Worm (Caenorhabditis elegans) whole organism, L1 larva: ENCODE data around the gene F39G3.2.
"Not testable (repeated sequence)": the region's sequence is repeated elsewhere in the genome, so short reads cannot be mapped to it uniquely, and the experiment has no call there.

Experiments
- C16A3.4 ChIP-seq: fragments of 150-350 bp; optimal IDR thresholded peaks from 2 replicates; lab custom pipeline; 2014; ENCODE audit warnings: missing biosample characterization, missing genetic modification characterization
- C34B4.2 ChIP-seq: sonication (generic microtip); optimal IDR thresholded peaks from 2 replicates; lab custom pipeline; 2017; ENCODE audit warnings: mild to moderate bottlenecking, missing genetic modification characterization, missing compliant biosample characterization
- F16B12.6 ChIP-seq: fragments of 150-350 bp; optimal IDR thresholded peaks from 2 replicates; lab custom pipeline; 2014; ENCODE audit warnings: missing biosample characterization, missing genetic modification characterization
- Y116A8C.19 ChIP-seq: sonication (generic microtip); optimal IDR thresholded peaks from 2 replicates; lab custom pipeline; 2016; ENCODE audit warnings: missing compliant biosample characterization, missing genetic modification characterization, borderline replicate concordance
- aha-1 ChIP-seq: fragments of 150-350 bp; optimal IDR thresholded peaks from 2 replicates; lab custom pipeline; 2014; ENCODE audit warnings: missing biosample characterization, missing genetic modification characterization
- alr-1 ChIP-seq: fragments of 200-800 bp; sonication (Bioruptor generic); optimal IDR thresholded peaks from 2 replicates; lab custom pipeline; 2018; ENCODE audit warnings: borderline replicate concordance, mild to moderate bottlenecking, missing genetic modification characterization, missing compliant biosample characterization
- aly-2 ChIP-seq: fragments of 150-350 bp; optimal IDR thresholded peaks from 2 replicates; lab custom pipeline; 2014; ENCODE audit warnings: missing biosample characterization, missing genetic modification characterization
- ceh-82 ChIP-seq, 3 experiments: fragments of 150-350 bp in 1 of 3; sonication (generic microtip) in 2 of 3; optimal IDR thresholded peaks; 2 replicates each; lab custom pipeline; 2014 to 2017; ENCODE audit warnings: missing biosample characterization in 3 of 3, missing genetic modification characterization in 3 of 3
- ceh-88 ChIP-seq: fragments of 200-800 bp; sonication (Bioruptor generic); IDR thresholded peaks from 2 replicates; pipeline ENCODE4 v1.3.6; 2022; ENCODE audit warnings: missing genetic modification characterization, missing compliant biosample characterization
- efl-1 ChIP-seq, 4 experiments: fragments of 150-350 bp; optimal IDR thresholded peaks in 3 of 4; peaks in 1 of 4; 1 replicate in 1 of 4; 2 replicates in 3 of 4; lab custom pipeline; 2014; ENCODE audit warnings: missing biosample characterization in 2 of 4, missing genetic modification characterization in 2 of 4, missing genetic modification reagents in 2 of 4
- efl-3 ChIP-seq: fragments of 200-800 bp; sonication (Bioruptor generic); optimal IDR thresholded peaks from 2 replicates; lab custom pipeline; 2018; ENCODE audit warnings: mild to moderate bottlenecking, missing genetic modification characterization, missing compliant biosample characterization
- egl-13 ChIP-seq: sonication (generic microtip); optimal IDR thresholded peaks from 2 replicates; lab custom pipeline; 2016; ENCODE audit warnings: missing genotype, missing genetic modification reagents, missing genetic modification characterization, missing compliant biosample characterization
- elt-2 ChIP-seq: sonication (generic microtip); optimal IDR thresholded peaks from 2 replicates; lab custom pipeline; 2016; ENCODE audit warnings: missing genetic modification characterization, mild to moderate bottlenecking, inconsistent platforms, missing compliant biosample characterization, missing genetic modification reagents
- elt-3 ChIP-seq, 6 experiments: fragments of 150-350 bp in 1 of 6; sonication (generic microtip); optimal IDR thresholded peaks; 2 replicates each; lab custom pipeline; 2017 to 2018; ENCODE audit warnings: missing biosample characterization in 6 of 6, missing genetic modification characterization in 6 of 6, inconsistent platforms in 1 of 6
- fos-1 ChIP-seq: fragments of 150-350 bp; optimal IDR thresholded peaks from 2 replicates; lab custom pipeline; 2014; ENCODE audit warnings: missing biosample characterization, missing genetic modification characterization
- hlh-17 ChIP-seq: fragments of 200-800 bp; sonication (Bioruptor generic); optimal IDR thresholded peaks from 2 replicates; lab custom pipeline; 2018; ENCODE audit warnings: missing genetic modification characterization, mild to moderate bottlenecking, missing compliant biosample characterization, moderate library complexity, borderline replicate concordance
- hlh-4 ChIP-seq: sonication (generic microtip); optimal IDR thresholded peaks from 2 replicates; lab custom pipeline; 2016; ENCODE audit warnings: mild to moderate bottlenecking, missing genetic modification characterization, missing compliant biosample characterization
- hpl-2 ChIP-seq: fragments of 150-350 bp; optimal IDR thresholded peaks from 2 replicates; lab custom pipeline; 2014; ENCODE audit warnings: missing biosample characterization, missing genetic modification reagents, missing genetic modification characterization
- irx-1 ChIP-seq: sonication (generic microtip); optimal IDR thresholded peaks from 2 replicates; lab custom pipeline; 2016; ENCODE audit warnings: missing genetic modification characterization, missing compliant biosample characterization
- isw-1 ChIP-seq: fragments of 200-800 bp; sonication (Bioruptor generic); IDR thresholded peaks from 2 replicates; pipeline ENCODE4 v1.3.6; 2022; ENCODE audit warnings: missing genetic modification characterization, missing compliant biosample characterization
- lin-14 ChIP-seq: fragments of 200-800 bp; sonication (Bioruptor generic); optimal IDR thresholded peaks from 2 replicates; lab custom pipeline; 2018; ENCODE audit warnings: mild to moderate bottlenecking, missing genetic modification characterization, moderate library complexity, missing compliant biosample characterization
- mab-9 ChIP-seq: fragments of 200-800 bp; sonication (Bioruptor generic); IDR thresholded peaks from 2 replicates; pipeline ENCODE4 v1.3.6; 2022; ENCODE audit warnings: missing genetic modification reagents, missing genetic modification characterization, missing compliant biosample characterization
- mdl-1 ChIP-seq, 2 experiments: fragments of 150-350 bp; optimal IDR thresholded peaks; 2 replicates each; lab custom pipeline; 2014 to 2017; ENCODE audit warnings: missing biosample characterization in 2 of 2, missing genetic modification characterization in 2 of 2, inconsistent platforms in 1 of 2
- nhr-28 ChIP-seq: fragments of 150-350 bp; optimal IDR thresholded peaks from 2 replicates; lab custom pipeline; 2014; ENCODE audit warnings: missing biosample characterization, missing genetic modification characterization
- nhr-47 ChIP-seq: sonication (generic microtip); optimal IDR thresholded peaks from 2 replicates; lab custom pipeline; 2016; ENCODE audit warnings: mild to moderate bottlenecking, missing genetic modification characterization, moderate library complexity, missing compliant biosample characterization
- nhr-71 ChIP-seq: sonication (generic microtip); optimal IDR thresholded peaks from 2 replicates; lab custom pipeline; 2016; ENCODE audit warnings: mild to moderate bottlenecking, missing genetic modification characterization, moderate library complexity, missing compliant biosample characterization
- pag-3 ChIP-seq: sonication (generic microtip); optimal IDR thresholded peaks from 2 replicates; lab custom pipeline; 2017; ENCODE audit warnings: missing genetic modification characterization, mild to moderate bottlenecking, missing compliant biosample characterization, antibody characterized with exemption, borderline replicate concordance; ENCODE audit not compliant: insufficient read depth
- pax-3 ChIP-seq: fragments of 200-800 bp; sonication (Bioruptor generic); optimal IDR thresholded peaks from 2 replicates; lab custom pipeline; 2018; ENCODE audit warnings: mild to moderate bottlenecking, missing genetic modification characterization, moderate library complexity, missing compliant biosample characterization
- sptf-1 ChIP-seq: fragments of 150-350 bp; optimal IDR thresholded peaks from 2 replicates; lab custom pipeline; 2014; ENCODE audit warnings: missing biosample characterization, missing genetic modification characterization
- tbx-2 ChIP-seq: sonication (generic microtip); optimal IDR thresholded peaks from 2 replicates; lab custom pipeline; 2016; ENCODE audit warnings: missing genetic modification characterization, missing compliant biosample characterization
- unc-130 ChIP-seq: fragments of 150-350 bp; optimal IDR thresholded peaks from 2 replicates; lab custom pipeline; 2017; ENCODE audit warnings: missing biosample characterization, missing genetic modification characterization, inconsistent platforms
- ztf-4 ChIP-seq: fragments of 150-350 bp; optimal IDR thresholded peaks from 2 replicates; lab custom pipeline; 2014; ENCODE audit warnings: missing biosample characterization, missing genetic modification characterization

Gene F39G3.2

DNA sequence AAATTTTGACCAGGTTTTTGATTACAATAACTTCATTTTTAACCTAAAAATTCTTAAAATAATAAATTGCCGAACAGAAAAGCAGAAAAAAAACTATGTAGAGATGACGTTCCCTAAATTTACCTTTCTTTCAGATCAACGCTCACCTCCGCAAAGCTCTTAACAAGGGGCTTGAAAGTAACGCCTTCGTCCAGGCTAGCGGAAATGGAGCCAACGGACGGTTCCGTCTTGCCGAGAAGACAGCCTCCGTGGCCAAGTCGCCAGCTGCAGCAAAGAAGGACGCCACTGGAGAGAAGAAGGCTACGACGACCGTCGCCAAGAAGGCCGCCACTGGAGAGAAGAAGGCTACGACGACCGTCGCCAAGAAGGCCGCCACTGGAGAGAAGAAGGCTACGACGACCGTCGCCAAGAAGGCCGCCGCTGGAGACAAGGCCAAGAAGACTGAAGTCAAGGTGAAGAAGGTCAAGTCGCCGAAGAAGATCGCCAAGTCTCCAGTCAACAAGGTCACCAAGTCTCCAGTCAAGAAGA lies 17.1 kb downstream of the F39G3.2 start:
- TF ChIP-seq hpl-2 (no peak), C16A3.4 (no peak), lin-14 (GFP tag; lab: Kevin White, UChicago) (no peak), nhr-71 (tag; lab: Kevin White, UChicago) (no peak), hlh-17 (GFP tag; lab: Kevin White, UChicago) (no peak), hlh-4 (tag; lab: Kevin White, UChicago) (no peak), unc-130 (no peak), pag-3 (tag; lab: Kevin White, UChicago) (no peak), F16B12.6 (tag; lab: Kevin White, UChicago) (no peak), ceh-82 (tag; optimal IDR thresholded peaks at IDR 0.05; lab: Kevin White, UChicago) (no peak), tbx-2 (tag; lab: Kevin White, UChicago) (no peak), elt-2 (tag; lab: Kevin White, UChicago) (no peak), efl-3 (GFP tag; lab: Kevin White, UChicago) (no peak)

ce11 chrV:4755308-4756029 lies 17.8 kb downstream of the F39G3.2 start, which contains the start of gene pgl-3:
pgl-3 (plus strand) TSS chrV:4755979.
- no peak for TF ChIP-seq Y116A8C.19 (tag; lab: Kevin White, UChicago)
- TF ChIP-seq efl-1 (optimal IDR thresholded peaks at IDR 0.05; lab: Kevin White, UChicago) = peak in 1 of 2 experiments; percentile 14
- TF ChIP-seq efl-1 (GFP tag; optimal IDR thresholded peaks at IDR 0.05 in 1 of 2; lab: Kevin White, UChicago) = no peak

DNA sequence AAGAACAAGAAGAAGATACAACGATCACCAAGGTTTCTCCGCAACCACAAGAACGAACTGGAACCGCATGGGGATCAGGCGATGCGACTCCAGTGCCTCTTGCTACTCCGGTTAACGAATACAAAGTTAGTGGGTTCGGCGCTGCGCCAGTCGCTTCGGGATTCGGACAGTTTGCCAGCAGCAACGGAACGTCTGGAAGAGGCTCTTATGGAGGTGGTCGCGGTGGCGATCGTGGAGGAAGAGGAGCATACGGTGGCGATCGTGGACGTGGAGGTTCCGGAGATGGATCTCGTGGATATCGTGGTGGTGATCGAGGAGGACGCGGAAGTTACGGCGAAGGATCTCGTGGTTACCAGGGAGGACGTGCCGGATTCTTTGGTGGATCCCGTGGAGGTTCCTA lies 20.4 kb downstream of the F39G3.2 start:
- TF ChIP-seq tbx-2 (tag; lab: Kevin White, UChicago) = no peak
- no peak for TF ChIP-seq nhr-47
- no peak for TF ChIP-seq ceh-82 (tag; optimal IDR thresholded peaks at IDR 0.05; lab: Kevin White, UChicago)
- no peak for TF ChIP-seq mdl-1 (tag; optimal IDR thresholded peaks at IDR 0.05; lab: Kevin White, UChicago)
- TF ChIP-seq ztf-4 (tag; lab: Kevin White, UChicago) = no peak
- no peak for TF ChIP-seq C34B4.2
- no peak for TF ChIP-seq irx-1
- no peak for TF ChIP-seq pax-3 (tag; lab: Kevin White, UChicago)
- TF ChIP-seq sptf-1 (tag; lab: Kevin White, UChicago) = no peak
- no peak for TF ChIP-seq C16A3.4
- TF ChIP-seq nhr-28 (tag; lab: Kevin White, UChicago) = no peak
- TF ChIP-seq isw-1 (GFP tag; lab: Robert Waterston, UW) = no peak
- no peak for TF ChIP-seq fos-1
- TF ChIP-seq aly-2 (tag; lab: Kevin White, UChicago) = no peak
- no peak for TF ChIP-seq unc-130
- no peak for TF ChIP-seq efl-3 (GFP tag; lab: Kevin White, UChicago)
- no peak for TF ChIP-seq mab-9 (GFP tag; lab: Robert Waterston, UW)
- no peak for TF ChIP-seq egl-13

DNA sequence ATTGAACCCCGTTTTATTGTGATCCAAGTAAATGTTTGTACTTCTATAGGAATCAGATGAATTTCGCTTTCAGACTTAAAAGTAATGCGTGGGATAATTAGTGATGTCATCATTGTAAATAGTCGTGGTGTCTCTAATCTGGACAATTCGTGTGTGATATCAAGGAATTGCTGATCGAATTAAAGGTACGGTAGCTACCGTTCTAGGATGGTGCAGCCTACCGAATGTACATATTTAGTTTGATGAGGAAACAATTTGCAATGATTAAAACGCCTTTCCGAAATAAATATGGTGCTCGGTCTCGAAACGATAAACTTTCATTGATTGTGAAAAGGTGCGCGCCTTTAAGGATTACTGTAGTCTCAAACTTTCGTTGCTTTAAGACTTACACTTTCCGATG lies 20.9 kb downstream of the F39G3.2 start:
- TF ChIP-seq elt-3 (tag; optimal IDR thresholded peaks at IDR 0.05; lab: Kevin White, UChicago) = no peak
- no peak for TF ChIP-seq lin-14 (GFP tag; lab: Kevin White, UChicago)
- TF ChIP-seq aha-1 (tag; lab: Kevin White, UChicago) = no peak
- TF ChIP-seq pag-3 (tag; lab: Kevin White, UChicago) = no peak
- no peak for TF ChIP-seq ceh-88 (GFP tag; lab: Robert Waterston, UW)

ce11 chrV:4760674-4761073 lies 23.0 kb downstream of the F39G3.2 start, which contains the start of gene bgnt-1.4:
bgnt-1.4 (plus strand) TSS chrV:4760974.
- TF ChIP-seq hpl-2; efl-1 (optimal IDR thresholded peaks at IDR 0.05; lab: Kevin White, UChicago); efl-1 (GFP tag; optimal IDR thresholded peaks at IDR 0.05 in 1 of 2; lab: Kevin White, UChicago); alr-1 (tag; lab: Kevin White, UChicago): not testable (repeated sequence)
